ENCODE assay signal across 5 fruit fly cellular contexts in genomic region chrX:3743891-3744491, dm6.
TF ChIP-seq lines count a peak whose summit lies in the region.

No protein-coding gene starts in this region.

TF ChIP-seq in whole organism, adult, 20 proteins besides CTCF, POLR2A, EP300 and RAD21 (continued from another document):
- TF ChIP-seq CG12768 (GFP tag; optimal IDR thresholded peaks at IDR 0.05; lab: Kevin White, UChicago) = no peak
- no peak for TF ChIP-seq ovo (GFP tag; optimal IDR thresholded peaks at IDR 0.05; lab: Kevin White, UChicago)

TF ChIP-seq in whole organism, embryonic, 481 proteins besides CTCF, POLR2A, EP300 and RAD21 (continued from another document and continues in another):
- TF ChIP-seq CG13287 (GFP tag; IDR thresholded peaks at IDR 0.05; lab: Robert Waterston, UW; ENCODE audit: partially characterized antibody) = no peak
- peak in 1 of 2 experiments; percentile 72 for TF ChIP-seq Eip74EF (GFP tag; optimal IDR thresholded peaks at IDR 0.05; lab: Kevin White, UChicago)
- TF ChIP-seq ro (GFP tag; IDR thresholded peaks at IDR 0.05; lab: Robert Waterston, UW) = peak; percentile 56; the same call in 1 of the 2 replicates
- TF ChIP-seq toy (GFP tag; IDR thresholded peaks at IDR 0.05; lab: Robert Waterston, UW) = no peak
- TF ChIP-seq CG9817 (tag; optimal IDR thresholded peaks at IDR 0.05; lab: Kevin White, UChicago) = peak; percentile 62
- TF ChIP-seq CG10654 (GFP tag; optimal IDR thresholded peaks at IDR 0.05; lab: Kevin White, UChicago) = peak; percentile 81
- peak; percentile 53 for TF ChIP-seq CG11696 (GFP tag; IDR thresholded peaks at IDR 0.05; lab: Robert Waterston, UW)
- TF ChIP-seq pros (GFP tag; optimal IDR thresholded peaks at IDR 0.05; lab: Kevin White, UChicago) = no peak
- peak; percentile 4; the same call in 1 of the 3 replicates for TF ChIP-seq Optix (GFP tag; IDR thresholded peaks at IDR 0.05; lab: Robert Waterston, UW)
- TF ChIP-seq crc (GFP tag; optimal IDR thresholded peaks at IDR 0.05; lab: Kevin White, UChicago) = no peak
- peak; percentile 85 for TF ChIP-seq odd (GFP tag; optimal IDR thresholded peaks at IDR 0.05; lab: Kevin White, UChicago)
- peak; percentile 80 for TF ChIP-seq lab (GFP tag; optimal IDR thresholded peaks at IDR 0.05; lab: Kevin White, UChicago)
- TF ChIP-seq slp2 (GFP tag; optimal IDR thresholded peaks at IDR 0.05; lab: Kevin White, UChicago) = no peak
- peak; percentile 27; the same call in 1 of the 2 replicates for TF ChIP-seq gt (GFP tag; IDR thresholded peaks at IDR 0.05; lab: Robert Waterston, UW)
- TF ChIP-seq Dll (GFP tag; IDR thresholded peaks at IDR 0.05; lab: Robert Waterston, UW; ENCODE audit: partially characterized antibody) = no peak
- TF ChIP-seq klu (GFP tag; IDR thresholded peaks at IDR 0.05; lab: Robert Waterston, UW) = peak; percentile 76
- TF ChIP-seq CG14667 (GFP tag; IDR thresholded peaks at IDR 0.05; lab: Robert Waterston, UW) = peak; percentile 70
- no peak for TF ChIP-seq CG13624 (GFP tag; optimal IDR thresholded peaks at IDR 0.05; lab: Kevin White, UChicago)
- TF ChIP-seq kni (GFP tag; optimal IDR thresholded peaks at IDR 0.05; lab: Kevin White, UChicago) = no peak
- peak; percentile 47 for TF ChIP-seq Deaf1 (tag; optimal IDR thresholded peaks at IDR 0.05; lab: Kevin White, UChicago)
- 0 out of 3 replicates have a peak, but pooled peaks have one; percentile 35 for TF ChIP-seq C15 (GFP tag; IDR thresholded peaks at IDR 0.05; lab: Robert Waterston, UW)
- TF ChIP-seq E2f2 (GFP tag; IDR thresholded peaks at IDR 0.05; lab: Robert Waterston, UW) = peak; percentile 40; the same call in 1 of the 2 replicates
- TF ChIP-seq CG2875 (GFP tag; optimal IDR thresholded peaks at IDR 0.05; lab: Kevin White, UChicago) = peak; percentile 73
- peak; percentile 45; the same call in 1 of the 2 replicates for TF ChIP-seq sob (GFP tag; IDR thresholded peaks at IDR 0.05; lab: Robert Waterston, UW)
- TF ChIP-seq Fer1 (GFP tag; optimal IDR thresholded peaks at IDR 0.05; lab: Kevin White, UChicago) = peak; percentile 83
- TF ChIP-seq fd102C (GFP tag; optimal IDR thresholded peaks at IDR 0.05; lab: Kevin White, UChicago) = no peak
- no peak for TF ChIP-seq hkb (optimal IDR thresholded peaks at IDR 0.05; lab: Kevin White, UChicago)
- TF ChIP-seq hkb (GFP tag; IDR thresholded peaks at IDR 0.05; lab: Robert Waterston, UW) = peak; percentile 58; the same call in 1 of the 2 replicates
- peak; percentile 96 for TF ChIP-seq CG18262 (tag; optimal IDR thresholded peaks at IDR 0.05; lab: Kevin White, UChicago)
- no peak for TF ChIP-seq CG12769 (tag; optimal IDR thresholded peaks at IDR 0.05; lab: Kevin White, UChicago)
- peak; percentile 82 for TF ChIP-seq esg (GFP tag; conservative IDR thresholded peaks at IDR 0.05; lab: Robert Waterston, UW)

TF ChIP-seq in whole organism, prepupa, 60 proteins besides CTCF, POLR2A, EP300 and RAD21 (continued from another document and continues in another):
- TF ChIP-seq CG10669 (GFP tag; optimal IDR thresholded peaks at IDR 0.05; lab: Kevin White, UChicago) (peak; percentile 69), CG8119 (GFP tag; IDR thresholded peaks at IDR 0.05; lab: Robert Waterston, UW) (peak; percentile 81), CG10631 (GFP tag; optimal IDR thresholded peaks at IDR 0.05; lab: Kevin White, UChicago) (peak; percentile 89), topi (GFP tag; optimal IDR thresholded peaks at IDR 0.05; lab: Kevin White, UChicago) (peak; percentile 50), Ets96B (tag; optimal IDR thresholded peaks at IDR 0.05; lab: Kevin White, UChicago) (peak; percentile 83), CG8319 (GFP tag; optimal IDR thresholded peaks at IDR 0.05; lab: Kevin White, UChicago) (peak; percentile 52), Eip75B (GFP tag; optimal IDR thresholded peaks at IDR 0.05; lab: Kevin White, UChicago) (no peak), svp (GFP tag; lab: Kevin White, UChicago) (no peak), CG3919 (GFP tag; optimal IDR thresholded peaks at IDR 0.05; lab: Kevin White, UChicago) (peak; percentile 74), OdsH (GFP tag; optimal IDR thresholded peaks at IDR 0.05; lab: Kevin White, UChicago) (peak; percentile 84), eg (GFP tag; IDR thresholded peaks at IDR 0.05; lab: Robert Waterston, UW) (peak; percentile 59; the same call in 2 of the 3 replicates), Gug (GFP tag; IDR thresholded peaks at IDR 0.05; lab: Robert Waterston, UW) (peak; percentile 66), CG8632 (GFP tag; optimal IDR thresholded peaks at IDR 0.05; lab: Kevin White, UChicago) (peak; percentile 91), CG15336 (GFP tag; IDR thresholded peaks at IDR 0.05; lab: Robert Waterston, UW) (peak; percentile 77), CG4318 (GFP tag; optimal IDR thresholded peaks at IDR 0.05; lab: Kevin White, UChicago) (peak; percentile 90), Smox (GFP tag; optimal IDR thresholded peaks at IDR 0.05; lab: Kevin White, UChicago) (peak; percentile 74), Sox14 (GFP tag; optimal IDR thresholded peaks at IDR 0.05; lab: Kevin White, UChicago) (no peak), ss (GFP tag; optimal IDR thresholded peaks at IDR 0.05; lab: Kevin White, UChicago) (peak in 1 of 2 experiments; percentile 85), fd85E (GFP tag; optimal IDR thresholded peaks at IDR 0.05; lab: Kevin White, UChicago) (no peak), spab (GFP tag; optimal IDR thresholded peaks at IDR 0.05; lab: Kevin White, UChicago) (peak; percentile 75), CG32006 (GFP tag; optimal IDR thresholded peaks at IDR 0.05; lab: Kevin White, UChicago) (peak; percentile 92), dac (GFP tag; optimal IDR thresholded peaks at IDR 0.05; lab: Kevin White, UChicago) (no peak), pdm3 (GFP tag; optimal IDR thresholded peaks at IDR 0.05; lab: Kevin White, UChicago) (peak; percentile 53), Eip78C (GFP tag; lab: Kevin White, UChicago) (peak; percentile 90), CG16779 (tag; optimal IDR thresholded peaks at IDR 0.05; lab: Kevin White, UChicago) (peak; percentile 41), Lpt (GFP tag; optimal IDR thresholded peaks at IDR 0.05; lab: Kevin White, UChicago) (no peak), lz (GFP tag; optimal IDR thresholded peaks at IDR 0.05; lab: Kevin White, UChicago) (peak; percentile 59), CG11902 (GFP tag; optimal IDR thresholded peaks at IDR 0.05; lab: Kevin White, UChicago) (peak; percentile 68), CG6808 (GFP tag; optimal IDR thresholded peaks at IDR 0.05; lab: Kevin White, UChicago) (peak; percentile 43), achi (GFP tag; optimal IDR thresholded peaks at IDR 0.05; lab: Kevin White, UChicago) (peak; percentile 85), CG9139 (GFP tag; optimal IDR thresholded peaks at IDR 0.05; lab: Kevin White, UChicago) (peak; percentile 78), Met (GFP tag; optimal IDR thresholded peaks at IDR 0.05; lab: Kevin White, UChicago) (peak; percentile 75), Sox15 (GFP tag; optimal IDR thresholded peaks at IDR 0.05; lab: Kevin White, UChicago) (peak; percentile 77), CG3032 (tag; optimal IDR thresholded peaks at IDR 0.05; lab: Kevin White, UChicago) (peak; percentile 87)

TF ChIP-seq in whole organism, pupa, 21 proteins besides CTCF, POLR2A, EP300 and RAD21 (continued from another document):
- TF ChIP-seq gl (tag; optimal IDR thresholded peaks at IDR 0.05; lab: Kevin White, UChicago) = no peak
TF ChIP-seq in whole organism, pupa: peak in this region for 13.

TF ChIP-seq in whole organism, wandering third instar larva, 38 proteins besides CTCF, POLR2A, EP300 and RAD21 (continued from another document):
- TF ChIP-seq psq (GFP tag; optimal IDR thresholded peaks at IDR 0.05; lab: Kevin White, UChicago) = peak; percentile 97
- TF ChIP-seq fru (GFP tag; optimal IDR thresholded peaks at IDR 0.05; lab: Kevin White, UChicago) = peak; percentile 66
- TF ChIP-seq Mio (GFP tag; optimal IDR thresholded peaks at IDR 0.05; lab: Kevin White, UChicago) = no peak
- peak; percentile 9 for TF ChIP-seq CrebA (GFP tag; optimal IDR thresholded peaks at IDR 0.05; lab: Kevin White, UChicago; ENCODE audit: borderline replicate concordance)
- no peak for TF ChIP-seq Dfd (GFP tag; optimal IDR thresholded peaks at IDR 0.05; lab: Kevin White, UChicago)
- no peak for TF ChIP-seq Myc (optimal IDR thresholded peaks at IDR 0.05; lab: Kevin White, UChicago)
- TF ChIP-seq rgr (GFP tag; optimal IDR thresholded peaks at IDR 0.05; lab: Kevin White, UChicago) = peak; percentile 50
- TF ChIP-seq sage (GFP tag; optimal IDR thresholded peaks at IDR 0.05; lab: Kevin White, UChicago) = no peak
- TF ChIP-seq jim (GFP tag; optimal IDR thresholded peaks at IDR 0.05; lab: Kevin White, UChicago) = peak; percentile 18
- no peak for TF ChIP-seq CG9705 (GFP tag; optimal IDR thresholded peaks at IDR 0.05; lab: Kevin White, UChicago)
- TF ChIP-seq N (GFP tag; optimal IDR thresholded peaks at IDR 0.05; lab: Kevin White, UChicago) = no peak
- TF ChIP-seq Hr83 (GFP tag; optimal IDR thresholded peaks at IDR 0.05; lab: Kevin White, UChicago; ENCODE audit: poor library complexity, severe bottlenecking) = peak; percentile 94
- no peak for TF ChIP-seq dl (GFP tag; optimal IDR thresholded peaks at IDR 0.05; lab: Kevin White, UChicago; ENCODE audit: insufficient read depth in 1 of 2, partially characterized antibody in 2 of 2)
- TF ChIP-seq Hnf4 (GFP tag; optimal IDR thresholded peaks at IDR 0.05; lab: Kevin White, UChicago) = no peak
- TF ChIP-seq sv (GFP tag; optimal IDR thresholded peaks at IDR 0.05; lab: Kevin White, UChicago) = peak; percentile 80
